Worm (Caenorhabditis elegans): Measurements from ENCODE around the gene B0507.7.

- TF ChIP-seq elt-1 (tag; optimal IDR thresholded peaks at IDR 0.05) (no peak), mdl-1 (tag; optimal IDR thresholded peaks at IDR 0.05) (no peak), nhr-11 (tag; optimal IDR thresholded peaks at IDR 0.05) (no peak), F13H6.1 (tag; optimal IDR thresholded peaks at IDR 0.05) (no peak), nhr-12 (tag; optimal IDR thresholded peaks at IDR 0.05) (no peak), nhr-77 (tag; optimal IDR thresholded peaks at IDR 0.05) (no peak), ztf-4 (tag; optimal IDR thresholded peaks at IDR 0.05) (no peak), unc-55 (GFP tag; optimal IDR thresholded peaks at IDR 0.05) (no peak), unc-62 (GFP tag; optimal IDR thresholded peaks at IDR 0.05) (no peak), lin-39 (tag; optimal IDR thresholded peaks at IDR 0.05) (no peak), ceh-16 (tag; optimal IDR thresholded peaks at IDR 0.05) (no peak)
Measured at ce11 chrV:8800978-8801559, 42.6 kb upstream of the B0507.7 start, which contains the start of gene magu-2.

Measured in whole organism, L2 larva.